Fruit fly (Drosophila melanogaster) whole organism, embryonic: ENCODE results near the gene Lmx1a.

Experiments
- CG10979 ChIP-seq: fragments of 200-800 bp; sonication (Bioruptor generic); optimal IDR thresholded peaks from 2 replicates; lab custom pipeline; 2018; ENCODE audit warnings: missing biosample characterization, mild to moderate bottlenecking, missing genetic modification characterization, moderate library complexity
- CG11247 ChIP-seq: fragments of 200-800 bp; sonication (Bioruptor generic); IDR thresholded peaks from 2 replicates; pipeline ENCODE4 v1.3.6; 2022; ENCODE audit warnings: missing biosample characterization, missing genetic modification characterization
- CG11398 ChIP-seq: fragments of 200-800 bp; sonication (Bioruptor generic); optimal IDR thresholded peaks from 2 replicates; lab custom pipeline; 2016; ENCODE audit warnings: missing biosample characterization, missing genetic modification characterization
- CG11504 ChIP-seq: fragments of 200-800 bp; sonication (Bioruptor generic); optimal IDR thresholded peaks from 3 replicates; lab custom pipeline; 2019; ENCODE audit warnings: missing biosample characterization, mild to moderate bottlenecking, missing genetic modification characterization, moderate library complexity
- CG13424 ChIP-seq: fragments of 200-800 bp; sonication (Bioruptor generic); optimal IDR thresholded peaks from 2 replicates; lab custom pipeline; 2019; ENCODE audit warnings: missing biosample characterization, mild to moderate bottlenecking, missing genetic modification characterization, moderate library complexity
- CG13775 ChIP-seq: fragments of 200-800 bp; sonication (Bioruptor generic); optimal IDR thresholded peaks from 3 replicates; lab custom pipeline; 2017; ENCODE audit warnings: missing biosample characterization, mild to moderate bottlenecking, missing genetic modification characterization
- CG15479 ChIP-seq: fragments of 200-800 bp; sonication (Bioruptor generic); optimal IDR thresholded peaks from 3 replicates; lab custom pipeline; 2019; ENCODE audit warnings: missing biosample characterization, mild to moderate bottlenecking, missing genetic modification characterization, moderate library complexity
- CG17568 ChIP-seq: fragments of 200-800 bp; sonication (Bioruptor generic); optimal IDR thresholded peaks from 2 replicates; lab custom pipeline; 2018; ENCODE audit warnings: missing biosample characterization, mild to moderate bottlenecking, missing genetic modification characterization, moderate library complexity
- CG17802 ChIP-seq: fragments of 200-800 bp; sonication (Bioruptor generic); optimal IDR thresholded peaks from 2 replicates; lab custom pipeline; 2018; ENCODE audit warnings: missing biosample characterization, mild to moderate bottlenecking, missing genetic modification characterization, moderate library complexity
- CG1792 ChIP-seq: fragments of 200-800 bp; sonication (Bioruptor generic); optimal IDR thresholded peaks from 2 replicates; lab custom pipeline; 2016; ENCODE audit warnings: missing biosample characterization, missing genetic modification characterization
- CG18599 ChIP-seq: fragments of 200-800 bp; sonication (Bioruptor generic); optimal IDR thresholded peaks from 3 replicates; lab custom pipeline; 2017; ENCODE audit warnings: missing biosample characterization, missing genetic modification characterization, mild to moderate bottlenecking, moderate library complexity, missing genetic modification reagents
- CG2712 ChIP-seq: fragments of 200-800 bp; optimal IDR thresholded peaks from 3 replicates; lab custom pipeline; 2019; ENCODE audit warnings: missing biosample characterization, mild to moderate bottlenecking, missing genetic modification characterization, moderate library complexity
- CG3847 ChIP-seq: fragments of 200-800 bp; sonication (Bioruptor generic); IDR thresholded peaks from 2 replicates; pipeline ENCODE4 v1.3.6; 2022; ENCODE audit warnings: missing biosample characterization, missing genetic modification characterization
- CG42726 ChIP-seq: fragments of 200-800 bp; sonication (Bioruptor generic); IDR thresholded peaks from 2 replicates; pipeline ENCODE4 v1.3.6; 2022; ENCODE audit warnings: missing biosample characterization, missing genetic modification characterization; ENCODE audit not compliant: partially characterized antibody
- CG4282 ChIP-seq: fragments of 200-800 bp; sonication (Bioruptor generic); optimal IDR thresholded peaks from 2 replicates; lab custom pipeline; 2016; ENCODE audit warnings: missing biosample characterization, missing genetic modification characterization
- CG5245 ChIP-seq: fragments of 200-800 bp; sonication (Bioruptor generic); optimal IDR thresholded peaks from 3 replicates; lab custom pipeline; 2016; ENCODE audit warnings: missing biosample characterization, missing genetic modification characterization
- CG7839 ChIP-seq: fragments of 200-800 bp; sonication (Bioruptor generic); optimal IDR thresholded peaks from 3 replicates; lab custom pipeline; 2018; ENCODE audit warnings: missing biosample characterization, mild to moderate bottlenecking, missing genetic modification characterization, moderate library complexity
- CG8765 ChIP-seq: fragments of 200-800 bp; sonication (Bioruptor generic); IDR thresholded peaks from 2 replicates; pipeline ENCODE4 v1.3.6; 2022; ENCODE audit warnings: missing biosample characterization, missing genetic modification characterization
- CG9797 ChIP-seq: fragments of 200-800 bp; sonication (Bioruptor generic); optimal IDR thresholded peaks from 3 replicates; lab custom pipeline; 2018; ENCODE audit warnings: missing biosample characterization, mild to moderate bottlenecking, missing genetic modification characterization
- CHES-1-like ChIP-seq: fragments of 200-800 bp; sonication (Bioruptor generic); optimal IDR thresholded peaks from 2 replicates; lab custom pipeline; 2016; ENCODE audit warnings: missing biosample characterization, missing genetic modification characterization
- CkIIα-i1 ChIP-seq: fragments of 200-800 bp; sonication (Bioruptor generic); IDR thresholded peaks from 2 replicates; pipeline ENCODE4 v1.3.6; 2022; ENCODE audit warnings: missing biosample characterization, missing genetic modification characterization
- CrebB ChIP-seq: fragments of 200-800 bp; sonication (Bioruptor generic); optimal IDR thresholded peaks from 3 replicates; lab custom pipeline; 2018; ENCODE audit warnings: missing biosample characterization, mild to moderate bottlenecking, missing genetic modification characterization
- Deaf1 ChIP-seq: fragments of 200-800 bp; optimal IDR thresholded peaks from 3 replicates; lab custom pipeline; 2019; ENCODE audit warnings: missing biosample characterization, mild to moderate bottlenecking, missing genetic modification characterization, moderate library complexity
- Hey ChIP-seq: fragments of 200-800 bp; sonication (Bioruptor generic); optimal IDR thresholded peaks from 3 replicates; lab custom pipeline; 2018; ENCODE audit warnings: missing biosample characterization, mild to moderate bottlenecking, missing genetic modification characterization
- Nf-YB ChIP-seq: fragments of 200-800 bp; sonication (Bioruptor generic); optimal IDR thresholded peaks from 3 replicates; lab custom pipeline; 2019; ENCODE audit warnings: missing biosample characterization, mild to moderate bottlenecking, missing genetic modification characterization, moderate library complexity
- Nf-YC ChIP-seq: fragments of 200-800 bp; optimal IDR thresholded peaks from 3 replicates; lab custom pipeline; 2019; ENCODE audit warnings: missing biosample characterization, mild to moderate bottlenecking, missing genetic modification characterization, moderate library complexity
- Poxn ChIP-seq: fragments of 200-800 bp; sonication (Bioruptor generic); IDR thresholded peaks from 2 replicates; pipeline ENCODE4 v1.3.6; 2022; ENCODE audit warnings: missing biosample characterization, missing genetic modification characterization
- Ptx1 ChIP-seq: fragments of 200-800 bp; sonication (Bioruptor generic); IDR thresholded peaks from 2 replicates; pipeline ENCODE4 v1.3.6; 2022; ENCODE audit warnings: missing biosample characterization, missing genetic modification characterization
- ab ChIP-seq: fragments of 200-800 bp; sonication (Bioruptor generic); optimal IDR thresholded peaks from 2 replicates; lab custom pipeline; 2016; ENCODE audit warnings: missing biosample characterization, missing genetic modification characterization
- ac ChIP-seq: fragments of 200-800 bp; sonication (Bioruptor generic); optimal IDR thresholded peaks from 3 replicates; lab custom pipeline; 2017; ENCODE audit warnings: missing biosample characterization, mild to moderate bottlenecking, missing genetic modification characterization
- ap ChIP-seq: fragments of 200-800 bp; sonication (Bioruptor generic); IDR thresholded peaks from 2 replicates; pipeline ENCODE4 v1.3.6; 2022; ENCODE audit warnings: missing biosample characterization, missing genetic modification characterization
- cg ChIP-seq: fragments of 200-800 bp; sonication (Bioruptor generic); optimal IDR thresholded peaks from 3 replicates; lab custom pipeline; 2019; ENCODE audit warnings: missing biosample characterization, mild to moderate bottlenecking, missing genetic modification characterization, moderate library complexity
- dimm ChIP-seq: fragments of 200-800 bp; sonication (Bioruptor generic); IDR thresholded peaks from 2 replicates; pipeline ENCODE4 v1.3.6; 2022; ENCODE audit warnings: missing biosample characterization, missing genetic modification characterization
- dmrt99B ChIP-seq: fragments of 200-800 bp; sonication (Bioruptor generic); optimal IDR thresholded peaks from 2 replicates; lab custom pipeline; 2018; ENCODE audit warnings: missing biosample characterization, mild to moderate bottlenecking, missing genetic modification characterization, moderate library complexity
- eve ChIP-seq, 2 experiments: fragments of >200 bp; optimal IDR thresholded peaks; 2 replicates each; lab custom pipeline; 2017; ENCODE audit warnings: missing biosample characterization in 2 of 2, missing genetic modification characterization in 2 of 2
- ewg ChIP-seq: fragments of 200-800 bp; sonication (Bioruptor generic); optimal IDR thresholded peaks from 3 replicates; lab custom pipeline; 2017; ENCODE audit warnings: mild to moderate bottlenecking, missing biosample characterization, missing genetic modification reagents, missing genetic modification characterization
- grn ChIP-seq: fragments of 200-800 bp; sonication (Bioruptor generic); optimal IDR thresholded peaks from 3 replicates; lab custom pipeline; 2017; ENCODE audit warnings: missing biosample characterization, missing genetic modification characterization
- jing ChIP-seq: fragments of 200-800 bp; sonication (Bioruptor generic); optimal IDR thresholded peaks from 2 replicates; lab custom pipeline; 2018; ENCODE audit warnings: missing biosample characterization, mild to moderate bottlenecking, missing genetic modification characterization
- knrl ChIP-seq: fragments of 200-800 bp; sonication (Bioruptor generic); IDR thresholded peaks from 3 replicates; pipeline ENCODE4 v1.3.6; 2022; ENCODE audit warnings: missing biosample characterization, missing genetic modification characterization; ENCODE audit not compliant: partially characterized antibody
- lov ChIP-seq, 2 experiments: fragments of 200-800 bp in 1 of 2; fragments of >200 bp in 1 of 2; sonication (Bioruptor generic) in 1 of 2; IDR thresholded peaks in 1 of 2; optimal IDR thresholded peaks in 1 of 2; 2 replicates in 1 of 2; 3 replicates in 1 of 2; pipeline versions ENCODE4 v1.3.6 to Lab custom; 2017 to 2022; ENCODE audit warnings: missing biosample characterization in 1 of 2, missing genetic modification characterization in 1 of 2
- mld ChIP-seq: fragments of 200-800 bp; sonication (Bioruptor generic); IDR thresholded peaks from 3 replicates; pipeline ENCODE4 v1.3.6; 2022; ENCODE audit warnings: missing biosample characterization, missing genetic modification characterization; ENCODE audit not compliant: partially characterized antibody
- oc ChIP-seq: fragments of 200-800 bp; sonication (Bioruptor generic); optimal IDR thresholded peaks from 2 replicates; lab custom pipeline; 2018; ENCODE audit warnings: missing biosample characterization, mild to moderate bottlenecking, missing genetic modification characterization, moderate library complexity
- phol ChIP-seq: fragments of 200-800 bp; sonication (Bioruptor generic); optimal IDR thresholded peaks from 3 replicates; lab custom pipeline; 2018; ENCODE audit warnings: missing biosample characterization, mild to moderate bottlenecking, missing genetic modification characterization, moderate library complexity
- row ChIP-seq: fragments of 200-800 bp; sonication (Bioruptor generic); IDR thresholded peaks from 3 replicates; pipeline ENCODE4 v1.3.6; 2022; ENCODE audit warnings: missing biosample characterization, missing genetic modification characterization
- tll ChIP-seq, 2 experiments: fragments of 200-800 bp in 1 of 2; fragments of >200 bp in 1 of 2; sonication (Bioruptor generic) in 1 of 2; optimal IDR thresholded peaks; 2 replicates each; lab custom pipeline; 2017 to 2019; ENCODE audit warnings: missing biosample characterization in 2 of 2, missing genetic modification characterization in 2 of 2, mild to moderate bottlenecking in 1 of 2, moderate library complexity in 1 of 2
- toy ChIP-seq: fragments of 200-800 bp; sonication (Bioruptor generic); IDR thresholded peaks from 2 replicates; pipeline ENCODE4 v1.3.6; 2022; ENCODE audit warnings: missing biosample characterization, missing genetic modification characterization
- usp ChIP-seq: fragments of >200 bp; optimal IDR thresholded peaks from 2 replicates; lab custom pipeline; 2017; ENCODE audit warnings: missing biosample characterization, missing genetic modification characterization

The Lmx1a gene

DNA sequence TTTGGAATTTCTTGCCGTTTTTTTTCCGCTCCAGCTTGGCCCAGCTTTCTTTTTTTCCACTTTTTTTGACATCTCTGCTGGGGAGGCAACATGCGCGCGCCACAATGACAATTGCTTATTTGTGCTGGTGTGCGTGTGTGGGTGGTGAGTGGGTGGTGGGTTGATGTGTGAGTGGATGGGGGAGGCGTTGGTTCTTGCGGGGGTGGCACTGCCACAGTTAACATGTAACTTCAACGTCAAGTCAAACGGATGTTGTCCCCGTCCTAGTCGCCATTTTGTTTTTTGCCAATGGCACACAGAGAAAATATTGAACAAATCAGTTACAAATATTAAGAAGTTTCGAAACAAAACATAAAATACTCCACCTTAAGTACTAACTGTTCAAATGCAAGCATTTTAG lies 18.5 kb upstream of the Lmx1a start, which contains the start of gene CG44355:
Gene CG44355 (plus strand): TSS at position 301 of the 400 bp plus-strand sequence.
- no peak for TF ChIP-seq CG5245 (GFP tag; lab: Kevin White, UChicago)
- TF ChIP-seq ap: no peak
- TF ChIP-seq CG11247: no peak
- TF ChIP-seq CG18599 (GFP tag; lab: Kevin White, UChicago): peak; percentile 41
- no peak for TF ChIP-seq CHES-1-like
- no peak for TF ChIP-seq CG17802 (tag; lab: Kevin White, UChicago)
- no peak for TF ChIP-seq CrebB
- TF ChIP-seq grn (GFP tag; lab: Kevin White, UChicago): no peak
- no peak for TF ChIP-seq Deaf1 (tag; lab: Kevin White, UChicago)
- no peak for TF ChIP-seq eve (GFP tag; optimal IDR thresholded peaks at IDR 0.05; lab: Kevin White, UChicago)
- TF ChIP-seq Nf-YB (GFP tag; lab: Kevin White, UChicago): peak; percentile 34
- TF ChIP-seq row (GFP tag; lab: Robert Waterston, UW): peak; percentile 30; the same call in 1 of the 3 replicates
- no peak for TF ChIP-seq CG11398 (GFP tag; lab: Kevin White, UChicago)
- no peak for TF ChIP-seq CG13424
- peak; percentile 32 for TF ChIP-seq phol (tag; lab: Kevin White, UChicago)
- no peak for TF ChIP-seq CG42726
- TF ChIP-seq jing (GFP tag; lab: Kevin White, UChicago): no peak
- peak; percentile 42 for TF ChIP-seq ewg (GFP tag; lab: Kevin White, UChicago)
- peak; percentile 5 for TF ChIP-seq CG7839 (tag; lab: Kevin White, UChicago)
- peak; percentile 74 for TF ChIP-seq Nf-YC (tag; lab: Kevin White, UChicago)
- TF ChIP-seq CG2712 (tag; lab: Kevin White, UChicago): peak; percentile 20
- TF ChIP-seq lov (optimal IDR thresholded peaks at IDR 0.05; lab: Kevin White, UChicago): no peak
- no peak for TF ChIP-seq lov (GFP tag; IDR thresholded peaks at IDR 0.05; lab: Robert Waterston, UW)
- no peak for TF ChIP-seq knrl (GFP tag; lab: Robert Waterston, UW)
- peak; percentile 2 for TF ChIP-seq CG10979
- peak; percentile 26 for TF ChIP-seq dmrt99B (tag; lab: Kevin White, UChicago)
- TF ChIP-seq CG11504: peak; percentile 34
- TF ChIP-seq CG4282 (GFP tag; lab: Kevin White, UChicago): no peak

dm6 chr3L:12313280-12313679 lies 15.8 kb upstream of the Lmx1a start:
- TF ChIP-seq CG1792 (no peak), usp (GFP tag; lab: Kevin White, UChicago) (no peak), cg (no peak), CG8765 (GFP tag; lab: Robert Waterston, UW) (no peak), CG13775 (GFP tag; lab: Kevin White, UChicago) (no peak), CG17568 (GFP tag; lab: Kevin White, UChicago) (no peak), CG9797 (GFP tag; lab: Kevin White, UChicago) (no peak), Ptx1 (GFP tag; lab: Robert Waterston, UW) (no peak), oc (tag; lab: Kevin White, UChicago) (peak; percentile 25), CG15479 (GFP tag; lab: Kevin White, UChicago) (no peak), Hey (tag; lab: Kevin White, UChicago) (peak; percentile 95)
- TF ChIP-seq, all 482 proteins: peak for 2

dm6 chr3L:12319782-12320181 lies 9.2 kb upstream of the Lmx1a start:
- TF ChIP-seq ab (GFP tag; lab: Kevin White, UChicago) (no peak), toy (GFP tag; lab: Robert Waterston, UW) (no peak), CG3847 (GFP tag; lab: Robert Waterston, UW) (no peak), tll (GFP tag; optimal IDR thresholded peaks at IDR 0.05; lab: Kevin White, UChicago) (peak in 1 of 2 experiments; percentile 65), ac (no peak), oc (tag; lab: Kevin White, UChicago) (peak; percentile 39), Hey (tag; lab: Kevin White, UChicago) (peak; percentile 69), jing (GFP tag; lab: Kevin White, UChicago) (no peak), dimm (GFP tag; lab: Robert Waterston, UW) (no peak), mld (GFP tag; lab: Robert Waterston, UW) (no peak), CG4282 (GFP tag; lab: Kevin White, UChicago) (no peak), CkIIα-i1 (no peak), Poxn (GFP tag; lab: Robert Waterston, UW) (no peak)
